Fruit fly (Drosophila melanogaster) whole organism, embryonic: ENCODE measurements around the gene CG13455.

Experiments used
- ATbp ChIP-seq: fragments of 200-800 bp; sonication (Bioruptor generic); optimal IDR thresholded peaks from 2 replicates; lab custom pipeline; 2017; ENCODE audit warnings: missing biosample characterization, mild to moderate bottlenecking, missing genetic modification characterization, missing genetic modification reagents
- Bdp1 ChIP-seq: fragments of 200-800 bp; sonication (Bioruptor generic); optimal IDR thresholded peaks from 3 replicates; lab custom pipeline; 2016; ENCODE audit warnings: missing biosample characterization, missing genetic modification characterization
- Bteb2 ChIP-seq: fragments of 200-800 bp; sonication (Bioruptor generic); optimal IDR thresholded peaks from 2 replicates; lab custom pipeline; 2016; ENCODE audit warnings: missing biosample characterization, missing genetic modification characterization
- CG1529 ChIP-seq: fragments of 200-800 bp; sonication (Bioruptor generic); optimal IDR thresholded peaks from 3 replicates; lab custom pipeline; 2018; ENCODE audit warnings: missing biosample characterization, missing genetic modification characterization
- CG15696 ChIP-seq: fragments of 200-800 bp; sonication (Bioruptor generic); optimal IDR thresholded peaks from 2 replicates; lab custom pipeline; 2019; ENCODE audit warnings: missing biosample characterization, mild to moderate bottlenecking, missing genetic modification characterization, moderate library complexity
- CG1602 ChIP-seq: fragments of 200-800 bp; sonication (Bioruptor generic); optimal IDR thresholded peaks from 3 replicates; lab custom pipeline; 2016; ENCODE audit warnings: missing biosample characterization, missing genetic modification characterization
- CG17361 ChIP-seq: fragments of 200-800 bp; sonication (Bioruptor generic); IDR thresholded peaks from 3 replicates; pipeline ENCODE4 v1.3.6; 2022; ENCODE audit warnings: missing biosample characterization, missing genetic modification characterization
- CG1792 ChIP-seq: fragments of 200-800 bp; sonication (Bioruptor generic); optimal IDR thresholded peaks from 2 replicates; lab custom pipeline; 2016; ENCODE audit warnings: missing biosample characterization, missing genetic modification characterization
- CG2120 ChIP-seq: fragments of 200-800 bp; sonication (Bioruptor generic); optimal IDR thresholded peaks from 3 replicates; lab custom pipeline; 2016; ENCODE audit warnings: missing biosample characterization, missing genetic modification characterization
- CG2129 ChIP-seq: fragments of 200-800 bp; sonication (Bioruptor generic); IDR thresholded peaks from 2 replicates; pipeline ENCODE4 v1.3.6; 2022; ENCODE audit warnings: missing biosample characterization, missing genetic modification characterization; ENCODE audit not compliant: partially characterized antibody
- CG2712 ChIP-seq: fragments of 200-800 bp; optimal IDR thresholded peaks from 3 replicates; lab custom pipeline; 2019; ENCODE audit warnings: missing biosample characterization, mild to moderate bottlenecking, missing genetic modification characterization, moderate library complexity
- CG32532 ChIP-seq: fragments of 200-800 bp; sonication (Bioruptor generic); IDR thresholded peaks from 2 replicates; pipeline ENCODE4 v1.3.6; 2022; ENCODE audit warnings: missing biosample characterization, missing genetic modification characterization
- CG3407 ChIP-seq: fragments of 200-800 bp; sonication (Bioruptor generic); optimal IDR thresholded peaks from 2 replicates; lab custom pipeline; 2018; ENCODE audit warnings: missing biosample characterization, mild to moderate bottlenecking, missing genetic modification characterization
- CG3847 ChIP-seq: fragments of 200-800 bp; sonication (Bioruptor generic); IDR thresholded peaks from 2 replicates; pipeline ENCODE4 v1.3.6; 2022; ENCODE audit warnings: missing biosample characterization, missing genetic modification characterization
- CG4617 ChIP-seq: fragments of 200-800 bp; sonication (Bioruptor generic); optimal IDR thresholded peaks from 3 replicates; lab custom pipeline; 2016; ENCODE audit warnings: missing biosample characterization, missing genetic modification characterization, borderline replicate concordance
- CG4820 ChIP-seq: fragments of 200-800 bp; sonication (Bioruptor generic); optimal IDR thresholded peaks from 3 replicates; lab custom pipeline; 2016; ENCODE audit warnings: missing biosample characterization, missing genetic modification characterization
- CG4854 ChIP-seq: fragments of 200-800 bp; sonication (Bioruptor generic); optimal IDR thresholded peaks from 2 replicates; lab custom pipeline; 2016; ENCODE audit warnings: missing biosample characterization, missing genetic modification characterization, inconsistent platforms
- CG6854 ChIP-seq: fragments of 200-800 bp; sonication (Bioruptor generic); optimal IDR thresholded peaks from 3 replicates; lab custom pipeline; 2017; ENCODE audit warnings: missing biosample characterization, mild to moderate bottlenecking, missing genetic modification characterization
- CG7372 ChIP-seq: fragments of 200-800 bp; sonication (Bioruptor generic); IDR thresholded peaks from 2 replicates; pipeline ENCODE4 v1.3.6; 2022; ENCODE audit warnings: missing biosample characterization, missing genetic modification characterization
- CG8765 ChIP-seq: fragments of 200-800 bp; sonication (Bioruptor generic); IDR thresholded peaks from 2 replicates; pipeline ENCODE4 v1.3.6; 2022; ENCODE audit warnings: missing biosample characterization, missing genetic modification characterization
- CG9437 ChIP-seq: fragments of 200-800 bp; sonication (Bioruptor generic); optimal IDR thresholded peaks from 2 replicates; lab custom pipeline; 2018; ENCODE audit warnings: missing biosample characterization, mild to moderate bottlenecking, missing genetic modification characterization
- CG9876 ChIP-seq: fragments of 200-800 bp; sonication (Bioruptor generic); optimal IDR thresholded peaks from 2 replicates; lab custom pipeline; 2016; ENCODE audit warnings: missing biosample characterization, missing genetic modification characterization
- Camta ChIP-seq: fragments of 200-800 bp; sonication (Bioruptor generic); optimal IDR thresholded peaks from 2 replicates; lab custom pipeline; 2016; ENCODE audit warnings: missing biosample characterization, missing genetic modification characterization
- Chrac-16 ChIP-seq: fragments of 200-800 bp; sonication (Bioruptor generic); optimal IDR thresholded peaks from 3 replicates; lab custom pipeline; 2016; ENCODE audit warnings: missing biosample characterization, missing genetic modification characterization
- Elba2 ChIP-seq: fragments of 200-800 bp; sonication (Bioruptor generic); optimal IDR thresholded peaks from 3 replicates; lab custom pipeline; 2016; ENCODE audit warnings: missing biosample characterization, missing genetic modification characterization
- HHEX ChIP-seq: fragments of 200-800 bp; sonication (Bioruptor generic); optimal IDR thresholded peaks from 3 replicates; lab custom pipeline; 2017; ENCODE audit warnings: missing biosample characterization, mild to moderate bottlenecking, missing genetic modification characterization, missing genetic modification reagents
- HLH54F ChIP-seq: fragments of 200-800 bp; sonication (Bioruptor generic); optimal IDR thresholded peaks from 3 replicates; lab custom pipeline; 2016; ENCODE audit warnings: missing biosample characterization, missing genetic modification characterization
- Hey ChIP-seq: fragments of 200-800 bp; sonication (Bioruptor generic); optimal IDR thresholded peaks from 3 replicates; lab custom pipeline; 2018; ENCODE audit warnings: missing biosample characterization, mild to moderate bottlenecking, missing genetic modification characterization
- Jarid2 ChIP-seq: fragments of 200-800 bp; sonication (Bioruptor generic); optimal IDR thresholded peaks from 3 replicates; lab custom pipeline; 2017; ENCODE audit warnings: mild to moderate bottlenecking, missing biosample characterization, missing genetic modification reagents, missing genetic modification characterization
- Mad ChIP-seq: fragments of 200-800 bp; sonication (Bioruptor generic); optimal IDR thresholded peaks from 2 replicates; lab custom pipeline; 2016; ENCODE audit warnings: missing biosample characterization, missing genetic modification characterization
- NC2α ChIP-seq: fragments of 200-800 bp; sonication (Bioruptor generic); optimal IDR thresholded peaks from 2 replicates; lab custom pipeline; 2016; ENCODE audit warnings: missing biosample characterization, missing genetic modification characterization
- Nf-YB ChIP-seq: fragments of 200-800 bp; sonication (Bioruptor generic); optimal IDR thresholded peaks from 3 replicates; lab custom pipeline; 2019; ENCODE audit warnings: missing biosample characterization, mild to moderate bottlenecking, missing genetic modification characterization, moderate library complexity
- Poxn ChIP-seq: fragments of 200-800 bp; sonication (Bioruptor generic); IDR thresholded peaks from 2 replicates; pipeline ENCODE4 v1.3.6; 2022; ENCODE audit warnings: missing biosample characterization, missing genetic modification characterization
- Six4 ChIP-seq: fragments of 200-800 bp; sonication (Bioruptor generic); optimal IDR thresholded peaks from 2 replicates; lab custom pipeline; 2016; ENCODE audit warnings: missing biosample characterization, missing genetic modification characterization
- abd-A ChIP-seq: fragments of 200-800 bp; sonication (Bioruptor generic); optimal IDR thresholded peaks from 3 replicates; lab custom pipeline; 2019; ENCODE audit warnings: missing biosample characterization, mild to moderate bottlenecking, missing genetic modification characterization, moderate library complexity
- aop ChIP-seq: fragments of 200-800 bp; sonication (Bioruptor generic); IDR thresholded peaks from 2 replicates; pipeline ENCODE4 v1.3.6; 2022; ENCODE audit warnings: missing biosample characterization, missing genetic modification characterization
- ash1 ChIP-seq: fragments of 200-800 bp; sonication (Bioruptor generic); optimal IDR thresholded peaks from 2 replicates; lab custom pipeline; 2018; ENCODE audit warnings: missing biosample characterization, mild to moderate bottlenecking, missing genetic modification characterization
- cad ChIP-seq: fragments of >200 bp; optimal IDR thresholded peaks from 2 replicates; lab custom pipeline; 2017; ENCODE audit warnings: missing biosample characterization, missing genetic modification characterization
- danr ChIP-seq: fragments of 200-800 bp; sonication (Bioruptor generic); IDR thresholded peaks from 2 replicates; pipeline ENCODE4 v1.3.6; 2022; ENCODE audit warnings: missing biosample characterization, missing genetic modification characterization
- dimm ChIP-seq: fragments of 200-800 bp; sonication (Bioruptor generic); IDR thresholded peaks from 2 replicates; pipeline ENCODE4 v1.3.6; 2022; ENCODE audit warnings: missing biosample characterization, missing genetic modification characterization
- disco-r ChIP-seq: fragments of 200-800 bp; sonication (Bioruptor generic); optimal IDR thresholded peaks from 2 replicates; lab custom pipeline; 2016; ENCODE audit warnings: missing biosample characterization, missing genetic modification characterization
- dmrt11E ChIP-seq: fragments of 200-800 bp; sonication (Bioruptor generic); optimal IDR thresholded peaks from 3 replicates; lab custom pipeline; 2018; ENCODE audit warnings: missing biosample characterization, mild to moderate bottlenecking, missing genetic modification characterization, moderate library complexity
- dpn ChIP-seq, 2 experiments: fragments of 200-800 bp; sonication (Bioruptor generic); optimal IDR thresholded peaks; 3 replicates each; lab custom pipeline; 2016; ENCODE audit warnings: missing biosample characterization in 2 of 2, missing genetic modification characterization in 2 of 2
- dysf ChIP-seq: fragments of 200-800 bp; sonication (Bioruptor generic); IDR thresholded peaks from 3 replicates; pipeline ENCODE4 v1.3.6; 2022; ENCODE audit warnings: missing biosample characterization, missing genetic modification characterization
- eve ChIP-seq, 2 experiments: fragments of >200 bp; optimal IDR thresholded peaks; 2 replicates each; lab custom pipeline; 2017; ENCODE audit warnings: missing biosample characterization in 2 of 2, missing genetic modification characterization in 2 of 2
- odd ChIP-seq: fragments of 200-800 bp; sonication (Bioruptor generic); optimal IDR thresholded peaks from 2 replicates; lab custom pipeline; 2017; ENCODE audit warnings: missing biosample characterization, mild to moderate bottlenecking, missing genetic modification characterization
- pb ChIP-seq: fragments of 200-800 bp; sonication (Bioruptor generic); optimal IDR thresholded peaks from 3 replicates; lab custom pipeline; 2016; ENCODE audit warnings: missing biosample characterization, missing genetic modification characterization
- pnt ChIP-seq: fragments of 200-800 bp; sonication (Bioruptor generic); optimal IDR thresholded peaks from 3 replicates; lab custom pipeline; 2016; ENCODE audit warnings: missing biosample characterization, missing genetic modification characterization
- pros ChIP-seq: fragments of 200-800 bp; sonication (Bioruptor generic); optimal IDR thresholded peaks from 3 replicates; lab custom pipeline; 2019; ENCODE audit warnings: missing biosample characterization, mild to moderate bottlenecking, missing genetic modification characterization, moderate library complexity
- scrt ChIP-seq: fragments of 200-800 bp; sonication (Bioruptor generic); optimal IDR thresholded peaks from 2 replicates; lab custom pipeline; 2018; ENCODE audit warnings: missing biosample characterization, mild to moderate bottlenecking, missing genetic modification characterization, moderate library complexity
- slou ChIP-seq: fragments of 200-800 bp; sonication (Bioruptor generic); optimal IDR thresholded peaks from 3 replicates; lab custom pipeline; 2016; ENCODE audit warnings: missing biosample characterization, missing genetic modification characterization
- tna ChIP-seq: fragments of 200-800 bp; sonication (Bioruptor generic); IDR thresholded peaks from 2 replicates; pipeline ENCODE4 v1.3.6; 2022; ENCODE audit warnings: missing biosample characterization, missing genetic modification characterization; ENCODE audit not compliant: partially characterized antibody

CG13455 gene

dm6 chr3L:15508233-15508632, 11.9 kb downstream of the CG13455 start, which contains the start of gene CG7841 (continued):
- TF ChIP-seq dmrt11E, result peak; percentile 99
- peak; percentile 98 for TF ChIP-seq CG15696
- TF ChIP-seq CG1792 (GFP tag; lab: Kevin White, UChicago), result peak; percentile 96
- peak; percentile 96 for TF ChIP-seq CG17361
- TF ChIP-seq Chrac-16, result peak; percentile 96
- TF ChIP-seq Bteb2 (GFP tag; lab: Kevin White, UChicago), result peak; percentile 97
- TF ChIP-seq CG9876 (GFP tag; lab: Kevin White, UChicago), result peak; percentile 86
- TF ChIP-seq CG2712, result peak; percentile 99
- TF ChIP-seq cad (GFP tag; lab: Kevin White, UChicago), result no peak
- TF ChIP-seq HHEX (GFP tag; lab: Kevin White, UChicago), result peak; percentile 98
- TF ChIP-seq CG3847 (GFP tag; lab: Robert Waterston, UW), result peak; percentile 94
- TF ChIP-seq Six4 (GFP tag; lab: Kevin White, UChicago), result peak; percentile 97
- TF ChIP-seq CG4820 (GFP tag; lab: Kevin White, UChicago), result peak; percentile 100
- peak; percentile 93 for TF ChIP-seq disco-r (GFP tag; lab: Kevin White, UChicago)
- TF ChIP-seq dysf, result peak; percentile 96; the same call in 2 of the 3 replicates
- peak; percentile 95 for TF ChIP-seq NC2α
- peak; percentile 95 for TF ChIP-seq CG3407 (GFP tag; lab: Kevin White, UChicago)
- TF ChIP-seq HLH54F (GFP tag; lab: Kevin White, UChicago), result peak; percentile 97
- peak; percentile 94 for TF ChIP-seq Hey
- peak; percentile 92 for TF ChIP-seq pnt
- TF ChIP-seq slou, result peak; percentile 89
- TF ChIP-seq Bdp1, result peak; percentile 93
- peak; percentile 98 for TF ChIP-seq scrt (GFP tag; lab: Kevin White, UChicago)
- TF ChIP-seq CG8765 (GFP tag; lab: Robert Waterston, UW), result no peak
- TF ChIP-seq pb (GFP tag; lab: Kevin White, UChicago), result peak; percentile 95
- TF ChIP-seq pros, result peak; percentile 93
- peak; percentile 99 for TF ChIP-seq CG6854
- no peak for TF ChIP-seq eve (GFP tag; optimal IDR thresholded peaks at IDR 0.05; lab: Kevin White, UChicago)
- peak; percentile 96 to 97 for TF ChIP-seq dpn (GFP tag; optimal IDR thresholded peaks at IDR 0.05; lab: Kevin White, UChicago)
- TF ChIP-seq CG7372 (GFP tag; lab: Robert Waterston, UW), result peak; percentile 95
- TF ChIP-seq danr (GFP tag; lab: Robert Waterston, UW), result peak; percentile 89
- peak; percentile 88 for TF ChIP-seq Jarid2 (GFP tag; lab: Kevin White, UChicago)
- peak; percentile 97 for TF ChIP-seq Camta (GFP tag; lab: Kevin White, UChicago)
- TF ChIP-seq CG2129, result no peak
- no peak for TF ChIP-seq dimm (GFP tag; lab: Robert Waterston, UW)
- TF ChIP-seq Elba2 (GFP tag; lab: Kevin White, UChicago), result peak; percentile 49
- TF ChIP-seq aop, result peak; percentile 87
- peak; percentile 99 for TF ChIP-seq odd (GFP tag; lab: Kevin White, UChicago)
- TF ChIP-seq CG4617 (GFP tag; lab: Kevin White, UChicago), result peak; percentile 82
- TF ChIP-seq CG32532 (GFP tag; lab: Robert Waterston, UW), result peak; percentile 97
- TF ChIP-seq Nf-YB (GFP tag; lab: Kevin White, UChicago), result peak; percentile 89
- no peak for TF ChIP-seq tna (GFP tag; lab: Robert Waterston, UW)
- peak; percentile 90 for TF ChIP-seq CG9437 (GFP tag; lab: Kevin White, UChicago)
- TF ChIP-seq CG2120 (GFP tag; lab: Kevin White, UChicago), result peak; percentile 98
- peak; percentile 95 for TF ChIP-seq abd-A (tag; lab: Kevin White, UChicago)
- TF ChIP-seq ATbp (GFP tag; lab: Kevin White, UChicago), result peak; percentile 96
- peak; percentile 93 for TF ChIP-seq CG1602
- TF ChIP-seq CG1529 (GFP tag; lab: Kevin White, UChicago), result peak; percentile 96
- no peak for TF ChIP-seq Poxn (GFP tag; lab: Robert Waterston, UW)
- TF ChIP-seq Mad (GFP tag; lab: Kevin White, UChicago), result peak; percentile 97
- TF ChIP-seq CG4854 (GFP tag; lab: Kevin White, UChicago), result peak; percentile 97
- TF ChIP-seq ash1, result peak; percentile 95
